Worm (Caenorhabditis elegans): Measurements from ENCODE around the gene cutl-3.

- TF ChIP-seq arid-1 (GFP tag; conservative IDR thresholded peaks at IDR 0.05): no peak
- TF ChIP-seq ztf-11 (tag; optimal IDR thresholded peaks at IDR 0.05): no peak
- TF ChIP-seq zag-1 (tag; optimal IDR thresholded peaks at IDR 0.05): no peak
- no peak for TF ChIP-seq lin-39 (tag; optimal IDR thresholded peaks at IDR 0.05)
- no peak for TF ChIP-seq Y75B8A.6 (GFP tag; IDR thresholded peaks at IDR 0.05)
These were observed 48.5 kb upstream of the cutl-3 start for ce11 chrX:15047541-15047940.

Data from whole organism, L4 larva.